Fruit fly (Drosophila melanogaster) whole organism, pupa: Measurements from ENCODE around the gene CG10597.

Experiments
- CG10348 ChIP-seq: fragments of 200-800 bp; sonication (Bioruptor generic); IDR thresholded peaks from 2 replicates; pipeline ENCODE4 v1.3.6; 2022; ENCODE audit warnings: missing biosample characterization, missing genetic modification characterization
- CG12605 ChIP-seq: fragments of 200-800 bp; sonication (Bioruptor generic); IDR thresholded peaks from 2 replicates; pipeline ENCODE4 v1.3.6; 2022; ENCODE audit warnings: missing biosample characterization, missing genetic modification characterization
- CG13204 ChIP-seq: fragments of 200-800 bp; sonication (Bioruptor generic); optimal IDR thresholded peaks from 2 replicates; lab custom pipeline; 2018; ENCODE audit warnings: missing biosample characterization, mild to moderate bottlenecking, missing genetic modification characterization, moderate library complexity
- CG14655 ChIP-seq: fragments of 200-800 bp; sonication (Bioruptor generic); optimal IDR thresholded peaks from 3 replicates; lab custom pipeline; 2017; ENCODE audit warnings: mild to moderate bottlenecking, missing biosample characterization, missing genetic modification reagents, missing genetic modification characterization
- CG15710 ChIP-seq: fragments of 200-800 bp; sonication (Bioruptor generic); optimal IDR thresholded peaks from 2 replicates; lab custom pipeline; 2018; ENCODE audit warnings: missing biosample characterization, mild to moderate bottlenecking, missing genetic modification characterization, moderate library complexity
- CG17806 ChIP-seq: fragments of 200-800 bp; sonication (Bioruptor generic); optimal IDR thresholded peaks from 2 replicates; lab custom pipeline; 2018; ENCODE audit warnings: missing biosample characterization, mild to moderate bottlenecking, missing genetic modification characterization, moderate library complexity
- CG32121 ChIP-seq: fragments of 200-800 bp; sonication (Bioruptor generic); IDR thresholded peaks from 2 replicates; pipeline ENCODE4 v1.3.6; 2022; ENCODE audit warnings: missing biosample characterization, missing genetic modification characterization
- CG34367 ChIP-seq: fragments of 200-800 bp; sonication (Bioruptor generic); optimal IDR thresholded peaks from 2 replicates; lab custom pipeline; 2018; ENCODE audit warnings: missing biosample characterization, mild to moderate bottlenecking, missing genetic modification characterization
- CG4496 ChIP-seq: fragments of 200-800 bp; sonication (Bioruptor generic); IDR thresholded peaks from 3 replicates; pipeline ENCODE4 v1.3.6; 2022; ENCODE audit warnings: missing biosample characterization, missing genetic modification characterization
- CG8159 ChIP-seq: fragments of 200-800 bp; sonication (Bioruptor generic); optimal IDR thresholded peaks from 3 replicates; lab custom pipeline; 2018; ENCODE audit warnings: missing biosample characterization, mild to moderate bottlenecking, missing genetic modification characterization, moderate library complexity
- CG8301 ChIP-seq: fragments of 200-800 bp; sonication (Bioruptor generic); optimal IDR thresholded peaks from 2 replicates; lab custom pipeline; 2018; ENCODE audit warnings: missing biosample characterization, mild to moderate bottlenecking, missing genetic modification characterization
- CG9948 ChIP-seq: fragments of 200-800 bp; sonication (Bioruptor generic); optimal IDR thresholded peaks from 2 replicates; lab custom pipeline; 2018; ENCODE audit warnings: missing biosample characterization, mild to moderate bottlenecking, missing genetic modification characterization, moderate library complexity
- D1 ChIP-seq: fragments of 200-800 bp; sonication (Bioruptor generic); optimal IDR thresholded peaks from 2 replicates; lab custom pipeline; 2018; ENCODE audit warnings: missing biosample characterization, mild to moderate bottlenecking, missing genetic modification characterization, moderate library complexity
- EcR ChIP-seq: fragments of 200-800 bp; sonication (Bioruptor generic); optimal IDR thresholded peaks from 3 replicates; lab custom pipeline; 2019; ENCODE audit warnings: missing biosample characterization, missing genetic modification characterization, mild to moderate bottlenecking, moderate library complexity, missing genetic modification reagents
- Ets98B ChIP-seq: fragments of 200-800 bp; sonication (Bioruptor generic); IDR thresholded peaks from 2 replicates; pipeline ENCODE4 v1.3.6; 2022; ENCODE audit warnings: missing biosample characterization, missing genetic modification characterization
- Pif1A ChIP-seq: fragments of 200-800 bp; sonication (Bioruptor generic); optimal IDR thresholded peaks from 3 replicates; lab custom pipeline; 2016; ENCODE audit warnings: missing biosample characterization, missing genetic modification characterization
- Pif1B ChIP-seq: fragments of 200-800 bp; sonication (Bioruptor generic); optimal IDR thresholded peaks from 3 replicates; lab custom pipeline; 2016; ENCODE audit warnings: missing biosample characterization, missing genetic modification characterization
- Snoo ChIP-seq: fragments of 200-800 bp; sonication (Bioruptor generic); optimal IDR thresholded peaks from 3 replicates; lab custom pipeline; 2017; ENCODE audit warnings: missing biosample characterization, mild to moderate bottlenecking, missing genetic modification characterization, inconsistent platforms
- fd96Ca ChIP-seq: fragments of 200-800 bp; sonication (Bioruptor generic); IDR thresholded peaks from 3 replicates; pipeline ENCODE4 v1.3.6; 2022; ENCODE audit warnings: missing biosample characterization, missing genetic modification characterization
- gl ChIP-seq: fragments of 200-800 bp; sonication (Bioruptor generic); optimal IDR thresholded peaks from 2 replicates; lab custom pipeline; 2018; ENCODE audit warnings: missing biosample characterization, mild to moderate bottlenecking, missing genetic modification characterization
- rn ChIP-seq: fragments of 200-800 bp; sonication (Bioruptor generic); IDR thresholded peaks from 2 replicates; pipeline ENCODE4 v1.3.6; 2022; ENCODE audit warnings: missing biosample characterization, missing genetic modification characterization

Gene CG10597

DNA sequence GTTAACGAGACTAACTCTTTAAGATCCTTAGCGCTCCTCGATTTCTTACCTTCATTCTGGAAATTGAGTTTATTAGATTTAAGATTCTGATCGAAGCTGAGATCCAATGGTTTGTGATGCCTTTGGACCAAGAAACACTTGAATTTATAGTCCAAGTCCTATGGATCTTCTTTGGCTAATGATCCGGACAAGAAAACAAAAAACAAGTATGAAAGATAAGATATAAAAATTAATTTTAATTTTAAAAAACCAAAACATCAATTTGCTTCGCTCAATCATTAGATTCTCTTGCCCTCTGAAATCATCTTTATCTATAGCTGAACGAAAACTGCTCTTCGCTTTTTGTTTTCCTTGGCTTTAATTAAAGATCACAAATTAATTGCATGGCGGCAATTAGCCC, at the start of gene CG10597:
TSS of gene CG10597 (minus strand) at position 101 of the 400 bp plus-strand sequence.
- TF ChIP-seq CG8301 (tag; lab: Kevin White, UChicago) (no peak), CG8159 (tag; lab: Kevin White, UChicago) (no peak), gl (tag; lab: Kevin White, UChicago) (no peak), CG34367 (no peak), CG9948 (tag; lab: Kevin White, UChicago) (no peak), D1 (tag; lab: Kevin White, UChicago) (no peak), CG14655 (no peak), CG13204 (GFP tag; lab: Kevin White, UChicago) (no peak), CG4496 (GFP tag; lab: Robert Waterston, UW) (no peak), Pif1B (GFP tag; lab: Kevin White, UChicago) (no peak), fd96Ca (GFP tag; lab: Robert Waterston, UW) (no peak), CG15710 (tag; lab: Kevin White, UChicago) (no peak)
- TF ChIP-seq, all 21 proteins: peak for 0

DNA sequence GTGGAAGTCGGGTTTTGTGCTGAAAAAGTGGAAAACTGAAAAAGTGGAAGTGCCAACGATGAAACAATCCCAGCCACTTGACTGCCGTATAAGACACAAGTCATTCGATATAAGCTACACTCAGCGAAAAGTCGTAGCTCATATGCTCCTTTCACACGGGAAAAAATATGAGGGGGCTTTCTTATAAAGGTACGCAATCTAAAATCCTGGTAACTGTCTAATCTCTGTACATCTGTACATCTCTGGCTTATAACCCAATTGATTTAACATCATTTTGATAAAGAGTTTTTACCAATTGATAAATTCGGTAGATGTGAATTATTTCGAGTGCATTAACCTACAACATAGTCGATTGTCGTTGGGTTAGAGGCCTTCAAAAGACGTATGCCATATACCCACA, 44.0 kb upstream of the CG10597 start:
- TF ChIP-seq CG9948 (tag; lab: Kevin White, UChicago) (no peak), Pif1B (GFP tag; lab: Kevin White, UChicago) (no peak), CG8301 (tag; lab: Kevin White, UChicago) (peak; percentile 12), rn (GFP tag; lab: Robert Waterston, UW) (no peak), CG14655 (peak; percentile 25), CG15710 (tag; lab: Kevin White, UChicago) (no peak), CG12605 (GFP tag; lab: Robert Waterston, UW) (0 out of 2 replicates have a peak, but pooled peaks have one; percentile 8), CG10348 (GFP tag; lab: Robert Waterston, UW) (no peak)

dm6 chrX:17265402-17266028, 34.7 kb upstream of the CG10597 start:
- TF ChIP-seq CG4496 (GFP tag; lab: Robert Waterston, UW) (no peak), Ets98B (GFP tag; lab: Robert Waterston, UW) (no peak), CG14655 (no peak), gl (tag; lab: Kevin White, UChicago) (no peak), CG17806 (tag; lab: Kevin White, UChicago) (no peak), Snoo (no peak), CG12605 (GFP tag; lab: Robert Waterston, UW) (no peak), EcR (GFP tag; lab: Kevin White, UChicago) (no peak), Pif1A (GFP tag; lab: Kevin White, UChicago) (no peak)

DNA sequence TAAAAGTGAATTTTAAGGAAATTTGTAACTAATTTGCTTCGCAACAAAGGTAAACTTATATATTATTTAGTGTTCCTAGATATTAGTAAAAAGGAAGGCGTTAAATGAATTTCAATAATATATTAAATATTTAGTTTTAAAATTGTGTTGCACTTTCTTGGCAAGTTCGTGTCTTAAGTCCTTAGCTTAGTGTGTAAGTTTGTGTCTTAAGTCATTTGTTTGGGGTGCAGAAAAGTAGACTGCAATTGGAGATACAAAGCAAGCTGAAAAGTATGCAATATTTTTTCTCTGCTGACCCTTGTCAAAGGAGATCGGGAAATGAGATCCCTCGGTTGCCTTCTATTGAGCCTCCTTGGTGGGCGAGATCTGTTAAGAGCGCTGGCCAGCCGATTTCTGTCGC, 31.2 kb upstream of the CG10597 start:
- TF ChIP-seq CG9948 (tag; lab: Kevin White, UChicago) (no peak), CG32121 (GFP tag; lab: Robert Waterston, UW) (no peak), Pif1A (GFP tag; lab: Kevin White, UChicago) (no peak), CG8301 (tag; lab: Kevin White, UChicago) (no peak), CG12605 (GFP tag; lab: Robert Waterston, UW) (no peak), Ets98B (GFP tag; lab: Robert Waterston, UW) (no peak), CG15710 (tag; lab: Kevin White, UChicago) (no peak), gl (tag; lab: Kevin White, UChicago) (no peak), rn (GFP tag; lab: Robert Waterston, UW) (no peak), CG14655 (no peak), CG13204 (GFP tag; lab: Kevin White, UChicago) (no peak), Snoo (no peak), CG34367 (no peak), D1 (tag; lab: Kevin White, UChicago) (no peak), EcR (GFP tag; lab: Kevin White, UChicago) (no peak), CG4496 (GFP tag; lab: Robert Waterston, UW) (no peak), fd96Ca (GFP tag; lab: Robert Waterston, UW) (no peak), CG17806 (tag; lab: Kevin White, UChicago) (no peak), Pif1B (GFP tag; lab: Kevin White, UChicago) (no peak), CG8159 (tag; lab: Kevin White, UChicago) (no peak)

dm6 chrX:17255677-17256076, 24.8 kb upstream of the CG10597 start:
- no peak for TF ChIP-seq CG8159 (tag; lab: Kevin White, UChicago)
- no peak for TF ChIP-seq EcR (GFP tag; lab: Kevin White, UChicago)
- TF ChIP-seq CG34367, result no peak
- no peak for TF ChIP-seq CG4496 (GFP tag; lab: Robert Waterston, UW)
- TF ChIP-seq Ets98B (GFP tag; lab: Robert Waterston, UW), result no peak
- no peak for TF ChIP-seq rn (GFP tag; lab: Robert Waterston, UW)
- TF ChIP-seq D1 (tag; lab: Kevin White, UChicago), result no peak
- TF ChIP-seq CG14655, result no peak
- no peak for TF ChIP-seq CG12605 (GFP tag; lab: Robert Waterston, UW)
- TF ChIP-seq CG8301 (tag; lab: Kevin White, UChicago), result no peak
- no peak for TF ChIP-seq CG9948 (tag; lab: Kevin White, UChicago)
- no peak for TF ChIP-seq CG17806 (tag; lab: Kevin White, UChicago)
- TF ChIP-seq Snoo, result no peak
- no peak for TF ChIP-seq CG32121 (GFP tag; lab: Robert Waterston, UW)
- TF ChIP-seq Pif1A (GFP tag; lab: Kevin White, UChicago), result no peak
- no peak for TF ChIP-seq gl (tag; lab: Kevin White, UChicago)
- TF ChIP-seq CG10348 (GFP tag; lab: Robert Waterston, UW), result no peak
- no peak for TF ChIP-seq fd96Ca (GFP tag; lab: Robert Waterston, UW)
- no peak for TF ChIP-seq Pif1B (GFP tag; lab: Kevin White, UChicago)
